Worm (Caenorhabditis elegans) whole organism, L1 larva: ENCODE measurements around the gene C09B8.3.

Experiments used
- C16A3.4 ChIP-seq: fragments of 150-350 bp; optimal IDR thresholded peaks from 2 replicates; lab custom pipeline; 2014; ENCODE audit warnings: missing biosample characterization, missing genetic modification characterization
- C34B4.2 ChIP-seq: sonication (generic microtip); optimal IDR thresholded peaks from 2 replicates; lab custom pipeline; 2017; ENCODE audit warnings: mild to moderate bottlenecking, missing genetic modification characterization, missing compliant biosample characterization
- Y116A8C.19 ChIP-seq: sonication (generic microtip); optimal IDR thresholded peaks from 2 replicates; lab custom pipeline; 2016; ENCODE audit warnings: missing compliant biosample characterization, missing genetic modification characterization, borderline replicate concordance
- alr-1 ChIP-seq: fragments of 200-800 bp; sonication (Bioruptor generic); optimal IDR thresholded peaks from 2 replicates; lab custom pipeline; 2018; ENCODE audit warnings: borderline replicate concordance, mild to moderate bottlenecking, missing genetic modification characterization, missing compliant biosample characterization
- aly-2 ChIP-seq: fragments of 150-350 bp; optimal IDR thresholded peaks from 2 replicates; lab custom pipeline; 2014; ENCODE audit warnings: missing biosample characterization, missing genetic modification characterization
- ama-1 ChIP-seq: fragments of 150-350 bp; optimal IDR thresholded peaks from 2 replicates; lab custom pipeline; 2014
- efl-1 ChIP-seq, 4 experiments: fragments of 150-350 bp; optimal IDR thresholded peaks in 3 of 4; peaks in 1 of 4; 1 replicate in 1 of 4; 2 replicates in 3 of 4; lab custom pipeline; 2014; ENCODE audit warnings: missing biosample characterization in 2 of 4, missing genetic modification characterization in 2 of 4, missing genetic modification reagents in 2 of 4
- efl-3 ChIP-seq: fragments of 200-800 bp; sonication (Bioruptor generic); optimal IDR thresholded peaks from 2 replicates; lab custom pipeline; 2018; ENCODE audit warnings: mild to moderate bottlenecking, missing genetic modification characterization, missing compliant biosample characterization
- egl-13 ChIP-seq: sonication (generic microtip); optimal IDR thresholded peaks from 2 replicates; lab custom pipeline; 2016; ENCODE audit warnings: missing genotype, missing genetic modification reagents, missing genetic modification characterization, missing compliant biosample characterization
- elt-2 ChIP-seq: sonication (generic microtip); optimal IDR thresholded peaks from 2 replicates; lab custom pipeline; 2016; ENCODE audit warnings: missing genetic modification characterization, mild to moderate bottlenecking, inconsistent platforms, missing compliant biosample characterization, missing genetic modification reagents
- elt-3 ChIP-seq, 6 experiments: fragments of 150-350 bp in 1 of 6; sonication (generic microtip); optimal IDR thresholded peaks; 2 replicates each; lab custom pipeline; 2017 to 2018; ENCODE audit warnings: missing biosample characterization in 6 of 6, missing genetic modification characterization in 6 of 6, inconsistent platforms in 1 of 6
- ets-5 ChIP-seq: fragments of 200-800 bp; sonication (Bioruptor generic); IDR thresholded peaks from 2 replicates; pipeline ENCODE4 v1.3.6; 2022; ENCODE audit warnings: missing genetic modification characterization, missing compliant biosample characterization
- hlh-4 ChIP-seq: sonication (generic microtip); optimal IDR thresholded peaks from 2 replicates; lab custom pipeline; 2016; ENCODE audit warnings: mild to moderate bottlenecking, missing genetic modification characterization, missing compliant biosample characterization
- hpl-2 ChIP-seq: fragments of 150-350 bp; optimal IDR thresholded peaks from 2 replicates; lab custom pipeline; 2014; ENCODE audit warnings: missing biosample characterization, missing genetic modification reagents, missing genetic modification characterization
- isw-1 ChIP-seq: fragments of 200-800 bp; sonication (Bioruptor generic); IDR thresholded peaks from 2 replicates; pipeline ENCODE4 v1.3.6; 2022; ENCODE audit warnings: missing genetic modification characterization, missing compliant biosample characterization
- lin-14 ChIP-seq: fragments of 200-800 bp; sonication (Bioruptor generic); optimal IDR thresholded peaks from 2 replicates; lab custom pipeline; 2018; ENCODE audit warnings: mild to moderate bottlenecking, missing genetic modification characterization, moderate library complexity, missing compliant biosample characterization
- lin-35 ChIP-seq, 2 experiments: fragments of 150-350 bp; optimal IDR thresholded peaks; 2 replicates each; lab custom pipeline; 2014; ENCODE audit warnings: missing biosample characterization in 2 of 2, missing genetic modification characterization in 2 of 2, missing genetic modification reagents in 2 of 2
- lin-39 ChIP-seq: fragments of 150-350 bp; optimal IDR thresholded peaks from 2 replicates; lab custom pipeline; 2014; ENCODE audit warnings: missing biosample characterization, missing genetic modification reagents, missing genetic modification characterization
- lsy-2 ChIP-seq, 2 experiments: fragments of 150-350 bp; optimal IDR thresholded peaks; 2 replicates each; lab custom pipeline; 2014; ENCODE audit warnings: missing biosample characterization in 2 of 2, missing genetic modification characterization in 2 of 2
- nhr-20 ChIP-seq: sonication (generic microtip); optimal IDR thresholded peaks from 2 replicates; lab custom pipeline; 2016; ENCODE audit warnings: mild to moderate bottlenecking, missing genetic modification characterization, missing compliant biosample characterization
- nhr-77 ChIP-seq: fragments of 150-350 bp; optimal IDR thresholded peaks from 2 replicates; lab custom pipeline; 2014; ENCODE audit warnings: missing biosample characterization, missing genetic modification characterization
- nhr-84 ChIP-seq: sonication (generic microtip); optimal IDR thresholded peaks from 2 replicates; lab custom pipeline; 2017; ENCODE audit warnings: missing biosample characterization, missing genetic modification characterization
- nhr-90 ChIP-seq: sonication (generic microtip); optimal IDR thresholded peaks from 2 replicates; lab custom pipeline; 2016; ENCODE audit warnings: mild to moderate bottlenecking, missing genetic modification characterization, missing compliant biosample characterization; ENCODE audit not compliant: poor library complexity
- pag-3 ChIP-seq: sonication (generic microtip); optimal IDR thresholded peaks from 2 replicates; lab custom pipeline; 2017; ENCODE audit warnings: missing genetic modification characterization, mild to moderate bottlenecking, missing compliant biosample characterization, antibody characterized with exemption, borderline replicate concordance; ENCODE audit not compliant: insufficient read depth
- rnt-1 ChIP-seq: sonication (generic microtip); optimal IDR thresholded peaks from 2 replicates; lab custom pipeline; 2016; ENCODE audit warnings: mild to moderate bottlenecking, missing genetic modification characterization, moderate library complexity, missing compliant biosample characterization
- skn-1 ChIP-seq: fragments of 150-350 bp; optimal IDR thresholded peaks from 2 replicates; lab custom pipeline; 2014; ENCODE audit warnings: missing biosample characterization, missing genetic modification characterization
- unc-130 ChIP-seq: fragments of 150-350 bp; optimal IDR thresholded peaks from 2 replicates; lab custom pipeline; 2017; ENCODE audit warnings: missing biosample characterization, missing genetic modification characterization, inconsistent platforms
- unc-86 ChIP-seq: sonication (generic microtip); optimal IDR thresholded peaks from 2 replicates; lab custom pipeline; 2016; ENCODE audit warnings: missing genetic modification characterization, missing compliant biosample characterization
- xbp-1 ChIP-seq: sonication (generic microtip); optimal IDR thresholded peaks from 2 replicates; lab custom pipeline; 2016; ENCODE audit warnings: missing genetic modification characterization, missing compliant biosample characterization
- zip-4 ChIP-seq: fragments of 200-800 bp; sonication (Bioruptor generic); optimal IDR thresholded peaks from 2 replicates; lab custom pipeline; 2018; ENCODE audit warnings: mild to moderate bottlenecking, missing genetic modification characterization, moderate library complexity, missing compliant biosample characterization

The C09B8.3 gene

ce11 chrX:5976206-5976960, 34.1 kb downstream of the C09B8.3 start (continued):
- no peak for TF ChIP-seq alr-1 (tag; lab: Kevin White, UChicago)
- TF ChIP-seq aly-2 (tag; lab: Kevin White, UChicago) = no peak
- TF ChIP-seq pag-3 (tag; lab: Kevin White, UChicago) = no peak
- TF ChIP-seq lin-39 (tag; lab: Kevin White, UChicago) = no peak
- TF ChIP-seq rnt-1 = peak; percentile 38
- TF ChIP-seq hpl-2 = no peak
- no peak for TF ChIP-seq C34B4.2 (tag; lab: Kevin White, UChicago)
- TF ChIP-seq egl-13 (tag; lab: Kevin White, UChicago) = peak; percentile 34
- TF ChIP-seq zip-4 = no peak
- TF ChIP-seq unc-86 = peak; percentile 21
- TF ChIP-seq ets-5 (GFP tag; lab: Robert Waterston, UW) = no peak
- no peak for TF ChIP-seq efl-3
- TF ChIP-seq isw-1 (GFP tag; lab: Robert Waterston, UW) = peak; percentile 34
- TF ChIP-seq xbp-1 (tag; lab: Kevin White, UChicago) = peak; percentile 22
- peak in 1 of 2 experiments; percentile 3 for TF ChIP-seq lin-35 (GFP tag; optimal IDR thresholded peaks at IDR 0.05; lab: Kevin White, UChicago)
- no peak for TF ChIP-seq Y116A8C.19 (tag; lab: Kevin White, UChicago)
- TF ChIP-seq, all 84 proteins: peak for 18

- TF ChIP-seq elt-3 (tag; optimal IDR thresholded peaks at IDR 0.05; lab: Kevin White, UChicago) (no peak), ama-1 (no peak), nhr-84 (tag; lab: Kevin White, UChicago) (no peak), elt-2 (tag; lab: Kevin White, UChicago) (no peak), efl-1 (optimal IDR thresholded peaks at IDR 0.05; lab: Kevin White, UChicago) (no peak), efl-1 (GFP tag; optimal IDR thresholded peaks at IDR 0.05 in 1 of 2; lab: Kevin White, UChicago) (peak in 1 of 2 experiments; percentile 74), unc-130 (tag; lab: Kevin White, UChicago) (no peak), hlh-4 (tag; lab: Kevin White, UChicago) (no peak)
Measured at ce11 chrX:5975726-5976125, 34.7 kb downstream of the C09B8.3 start.

- no peak for TF ChIP-seq isw-1 (GFP tag; lab: Robert Waterston, UW)
- TF ChIP-seq lin-14 = peak; percentile 58
- TF ChIP-seq, all 84 proteins: peak for 1
Measured at ce11 chrX:5975228-5975627, 35.2 kb downstream of the C09B8.3 start.

ce11 chrX:5972212-5972611, 38.3 kb downstream of the C09B8.3 start:
- no peak for TF ChIP-seq hlh-4 (tag; lab: Kevin White, UChicago)

- peak; percentile 19 for TF ChIP-seq nhr-90
- no peak for TF ChIP-seq efl-1 (optimal IDR thresholded peaks at IDR 0.05; lab: Kevin White, UChicago)
- peak in 1 of 2 experiments; percentile 58 for TF ChIP-seq efl-1 (GFP tag; optimal IDR thresholded peaks at IDR 0.05 in 1 of 2; lab: Kevin White, UChicago)
- peak; percentile 27 for TF ChIP-seq nhr-20
- TF ChIP-seq skn-1 (tag; lab: Kevin White, UChicago) = no peak
- TF ChIP-seq nhr-77 (tag; lab: Kevin White, UChicago) = no peak
- TF ChIP-seq lin-14 = peak; percentile 5
- peak; percentile 93 for TF ChIP-seq elt-2 (tag; lab: Kevin White, UChicago)
- no peak for TF ChIP-seq C16A3.4 (tag; lab: Kevin White, UChicago)
Measured at ce11 chrX:5962560-5962959, 47.9 kb downstream of the C09B8.3 start.

ce11 chrX:5960872-5961271, 49.6 kb downstream of the C09B8.3 start:
- TF ChIP-seq efl-1 (optimal IDR thresholded peaks at IDR 0.05; lab: Kevin White, UChicago) (no peak), efl-1 (GFP tag; optimal IDR thresholded peaks at IDR 0.05 in 1 of 2; lab: Kevin White, UChicago) (peak in 1 of 2 experiments; percentile 89), lsy-2 (tag; optimal IDR thresholded peaks at IDR 0.05; lab: Kevin White, UChicago) (no peak)
- TF ChIP-seq, all 84 proteins: peak for 1
